Fruit fly (Drosophila melanogaster) whole organism, embryonic: Measurements from ENCODE around the gene CG32052.

Experiments used
- Antp ChIP-seq: fragments of 200-800 bp; sonication (Bioruptor generic); optimal IDR thresholded peaks from 3 replicates; lab custom pipeline; 2016; ENCODE audit warnings: missing biosample characterization, missing genetic modification characterization
- BEAF-32 ChIP-seq: fragments of 200-800 bp; sonication (Bioruptor generic); optimal IDR thresholded peaks from 3 replicates; lab custom pipeline; 2017; ENCODE audit warnings: missing biosample characterization, missing genetic modification characterization, mild to moderate bottlenecking, moderate library complexity, missing genetic modification reagents
- Bdp1 ChIP-seq: fragments of 200-800 bp; sonication (Bioruptor generic); optimal IDR thresholded peaks from 3 replicates; lab custom pipeline; 2016; ENCODE audit warnings: missing biosample characterization, missing genetic modification characterization
- C15 ChIP-seq: fragments of 200-800 bp; sonication (Bioruptor generic); IDR thresholded peaks from 3 replicates; pipeline ENCODE4 v1.3.6; 2022; ENCODE audit warnings: missing biosample characterization, missing genetic modification characterization
- CG11247 ChIP-seq: fragments of 200-800 bp; sonication (Bioruptor generic); IDR thresholded peaks from 2 replicates; pipeline ENCODE4 v1.3.6; 2022; ENCODE audit warnings: missing biosample characterization, missing genetic modification characterization
- CG13287 ChIP-seq: fragments of 200-800 bp; sonication (Bioruptor generic); IDR thresholded peaks from 2 replicates; pipeline ENCODE4 v1.3.6; 2022; ENCODE audit warnings: missing biosample characterization, missing genetic modification characterization; ENCODE audit not compliant: partially characterized antibody
- CG13894 ChIP-seq: fragments of 200-800 bp; sonication (Bioruptor generic); optimal IDR thresholded peaks from 3 replicates; lab custom pipeline; 2018; ENCODE audit warnings: missing biosample characterization, mild to moderate bottlenecking, missing genetic modification characterization, moderate library complexity
- CG14014 ChIP-seq: fragments of 200-800 bp; sonication (Bioruptor generic); IDR thresholded peaks from 2 replicates; pipeline ENCODE4 v1.3.6; 2022; ENCODE audit warnings: missing biosample characterization, missing genetic modification characterization
- CG15011 ChIP-seq: fragments of 200-800 bp; sonication (Bioruptor generic); optimal IDR thresholded peaks from 3 replicates; lab custom pipeline; 2018; ENCODE audit warnings: missing biosample characterization, mild to moderate bottlenecking, missing genetic modification characterization
- CG16779 ChIP-seq: fragments of 200-800 bp; sonication (Bioruptor generic); IDR thresholded peaks from 2 replicates; pipeline ENCODE4 v1.3.6; 2022; ENCODE audit warnings: missing biosample characterization, missing genetic modification characterization
- CG17612 ChIP-seq: fragments of 200-800 bp; sonication (Bioruptor generic); IDR thresholded peaks from 2 replicates; pipeline ENCODE4 v1.3.6; 2022; ENCODE audit warnings: missing biosample characterization, missing genetic modification characterization
- CG17802 ChIP-seq: fragments of 200-800 bp; sonication (Bioruptor generic); optimal IDR thresholded peaks from 2 replicates; lab custom pipeline; 2018; ENCODE audit warnings: missing biosample characterization, mild to moderate bottlenecking, missing genetic modification characterization, moderate library complexity
- CG34422 ChIP-seq: fragments of 200-800 bp; sonication (Bioruptor generic); IDR thresholded peaks from 3 replicates; pipeline ENCODE4 v1.3.6; 2022; ENCODE audit warnings: missing biosample characterization, missing genetic modification characterization
- CG3995 ChIP-seq: fragments of 200-800 bp; sonication (Bioruptor generic); optimal IDR thresholded peaks from 3 replicates; lab custom pipeline; 2016; ENCODE audit warnings: missing biosample characterization, missing genetic modification characterization
- CG4404 ChIP-seq: fragments of 200-800 bp; sonication (Bioruptor generic); IDR thresholded peaks from 2 replicates; pipeline ENCODE4 v1.3.6; 2022; ENCODE audit warnings: missing biosample characterization, missing genetic modification characterization
- CG4707 ChIP-seq: fragments of 200-800 bp; sonication (Bioruptor generic); optimal IDR thresholded peaks from 2 replicates; lab custom pipeline; 2018; ENCODE audit warnings: missing biosample characterization, mild to moderate bottlenecking, missing genetic modification characterization, moderate library complexity
- CG5180 ChIP-seq: fragments of 200-800 bp; sonication (Bioruptor generic); optimal IDR thresholded peaks from 3 replicates; lab custom pipeline; 2017; ENCODE audit warnings: missing biosample characterization, missing genetic modification characterization, mild to moderate bottlenecking, moderate library complexity, missing genetic modification reagents
- CG7357 ChIP-seq: fragments of 200-800 bp; sonication (Bioruptor generic); IDR thresholded peaks from 3 replicates; pipeline ENCODE4 v1.3.6; 2022; ENCODE audit warnings: missing biosample characterization, missing genetic modification characterization
- CG7786 ChIP-seq: fragments of 200-800 bp; sonication (Bioruptor generic); optimal IDR thresholded peaks from 2 replicates; lab custom pipeline; 2016; ENCODE audit warnings: missing biosample characterization, missing genetic modification characterization
- CG7987 ChIP-seq: fragments of 200-800 bp; sonication (Bioruptor generic); optimal IDR thresholded peaks from 2 replicates; lab custom pipeline; 2018; ENCODE audit warnings: missing biosample characterization, mild to moderate bottlenecking, missing genetic modification characterization, moderate library complexity
- CG8924 ChIP-seq: fragments of 200-800 bp; optimal IDR thresholded peaks from 3 replicates; lab custom pipeline; 2019; ENCODE audit warnings: missing biosample characterization, mild to moderate bottlenecking, missing genetic modification characterization, moderate library complexity
- CG9727 ChIP-seq: fragments of 200-800 bp; sonication (Bioruptor generic); optimal IDR thresholded peaks from 3 replicates; lab custom pipeline; 2017; ENCODE audit warnings: missing biosample characterization, mild to moderate bottlenecking, missing genetic modification characterization
- CrebB ChIP-seq: fragments of 200-800 bp; sonication (Bioruptor generic); optimal IDR thresholded peaks from 3 replicates; lab custom pipeline; 2018; ENCODE audit warnings: missing biosample characterization, mild to moderate bottlenecking, missing genetic modification characterization
- Dek ChIP-seq: fragments of 200-800 bp; sonication (Bioruptor generic); optimal IDR thresholded peaks from 3 replicates; lab custom pipeline; 2019; ENCODE audit warnings: missing biosample characterization, mild to moderate bottlenecking, missing genetic modification characterization, moderate library complexity
- Doc2 ChIP-seq: fragments of 200-800 bp; sonication (Bioruptor generic); IDR thresholded peaks from 2 replicates; pipeline ENCODE4 v1.3.6; 2022; ENCODE audit warnings: missing biosample characterization, missing genetic modification characterization
- Drgx ChIP-seq: fragments of 200-800 bp; sonication (Bioruptor generic); IDR thresholded peaks from 2 replicates; pipeline ENCODE4 v1.3.6; 2022; ENCODE audit warnings: missing biosample characterization, missing genetic modification characterization
- E2f2 ChIP-seq: fragments of 200-800 bp; sonication (Bioruptor generic); IDR thresholded peaks from 2 replicates; pipeline ENCODE4 v1.3.6; 2022; ENCODE audit warnings: missing biosample characterization, missing genetic modification characterization
- Fer3 ChIP-seq: fragments of 200-800 bp; sonication (Bioruptor generic); optimal IDR thresholded peaks from 2 replicates; lab custom pipeline; 2018; ENCODE audit warnings: missing biosample characterization, mild to moderate bottlenecking, missing genetic modification characterization, moderate library complexity
- HLH54F ChIP-seq: fragments of 200-800 bp; sonication (Bioruptor generic); optimal IDR thresholded peaks from 3 replicates; lab custom pipeline; 2016; ENCODE audit warnings: missing biosample characterization, missing genetic modification characterization
- Rx ChIP-seq: fragments of 200-800 bp; sonication (Bioruptor generic); IDR thresholded peaks from 2 replicates; pipeline ENCODE4 v1.3.6; 2022; ENCODE audit warnings: missing biosample characterization, missing genetic modification characterization
- Six4 ChIP-seq: fragments of 200-800 bp; sonication (Bioruptor generic); optimal IDR thresholded peaks from 2 replicates; lab custom pipeline; 2016; ENCODE audit warnings: missing biosample characterization, missing genetic modification characterization
- Spps ChIP-seq: fragments of 200-800 bp; sonication (Bioruptor generic); optimal IDR thresholded peaks from 2 replicates; lab custom pipeline; 2018; ENCODE audit warnings: missing biosample characterization, mild to moderate bottlenecking, missing genetic modification characterization
- abd-A ChIP-seq: fragments of 200-800 bp; sonication (Bioruptor generic); optimal IDR thresholded peaks from 3 replicates; lab custom pipeline; 2019; ENCODE audit warnings: missing biosample characterization, mild to moderate bottlenecking, missing genetic modification characterization, moderate library complexity
- chinmo ChIP-seq: fragments of 200-800 bp; sonication (Bioruptor generic); IDR thresholded peaks from 4 replicates; pipeline ENCODE4 v1.3.6; 2022; ENCODE audit warnings: missing biosample characterization, missing genetic modification characterization; ENCODE audit not compliant: partially characterized antibody
- ci ChIP-seq: fragments of 200-800 bp; sonication (Bioruptor generic); IDR thresholded peaks from 3 replicates; pipeline ENCODE4 v1.3.6; 2022; ENCODE audit warnings: missing biosample characterization, missing genetic modification characterization
- dati ChIP-seq: fragments of 200-800 bp; sonication (Bioruptor generic); IDR thresholded peaks from 2 replicates; pipeline ENCODE4 v1.3.6; 2022; ENCODE audit warnings: missing biosample characterization, missing genetic modification characterization
- emc ChIP-seq: fragments of 200-800 bp; sonication (Bioruptor generic); optimal IDR thresholded peaks from 2 replicates; lab custom pipeline; 2016; ENCODE audit warnings: missing biosample characterization, missing genetic modification characterization
- ems ChIP-seq: fragments of 200-800 bp; sonication (Bioruptor generic); optimal IDR thresholded peaks from 3 replicates; lab custom pipeline; 2016; ENCODE audit warnings: missing biosample characterization, missing genetic modification characterization
- gfzf ChIP-seq: fragments of 200-800 bp; sonication (Bioruptor generic); optimal IDR thresholded peaks from 2 replicates; lab custom pipeline; 2016; ENCODE audit warnings: missing biosample characterization, mild to moderate bottlenecking, missing genetic modification characterization, moderate library complexity
- gsb ChIP-seq: fragments of 200-800 bp; sonication (Bioruptor generic); IDR thresholded peaks from 2 replicates; pipeline ENCODE4 v1.3.6; 2022; ENCODE audit warnings: missing biosample characterization, missing genetic modification characterization
- h ChIP-seq: fragments of >200 bp; optimal IDR thresholded peaks from 2 replicates; lab custom pipeline; 2017
- hb ChIP-seq: fragments of 200-800 bp; sonication (Bioruptor generic); IDR thresholded peaks from 3 replicates; pipeline ENCODE4 v1.3.6; 2022; ENCODE audit warnings: missing biosample characterization, missing genetic modification characterization; ENCODE audit not compliant: partially characterized antibody
- luna ChIP-seq: fragments of 200-800 bp; sonication (Bioruptor generic); optimal IDR thresholded peaks from 2 replicates; lab custom pipeline; 2016; ENCODE audit warnings: missing biosample characterization, missing genetic modification characterization
- mirr ChIP-seq: fragments of 200-800 bp; sonication (Bioruptor generic); optimal IDR thresholded peaks from 3 replicates; lab custom pipeline; 2018; ENCODE audit warnings: missing biosample characterization, mild to moderate bottlenecking, missing genetic modification characterization
- pzg ChIP-seq: fragments of 200-800 bp; sonication (Bioruptor generic); optimal IDR thresholded peaks from 3 replicates; lab custom pipeline; 2018; ENCODE audit warnings: missing biosample characterization, mild to moderate bottlenecking, missing genetic modification characterization, moderate library complexity
- sim ChIP-seq: fragments of 200-800 bp; sonication (Bioruptor generic); IDR thresholded peaks from 2 replicates; pipeline ENCODE4 v1.3.6; 2022; ENCODE audit warnings: missing biosample characterization, missing genetic modification characterization
- sug ChIP-seq: fragments of 200-800 bp; optimal IDR thresholded peaks from 2 replicates; lab custom pipeline; 2019; ENCODE audit warnings: missing biosample characterization, mild to moderate bottlenecking, missing genetic modification characterization, moderate library complexity
- tap ChIP-seq: fragments of 200-800 bp; optimal IDR thresholded peaks from 3 replicates; lab custom pipeline; 2019; ENCODE audit warnings: missing biosample characterization, mild to moderate bottlenecking, missing genetic modification characterization, moderate library complexity
- usp ChIP-seq: fragments of >200 bp; optimal IDR thresholded peaks from 2 replicates; lab custom pipeline; 2017; ENCODE audit warnings: missing biosample characterization, missing genetic modification characterization
- zfh1 ChIP-seq: fragments of 200-800 bp; sonication (Bioruptor generic); IDR thresholded peaks from 3 replicates; pipeline ENCODE4 v1.3.6; 2022; ENCODE audit warnings: missing biosample characterization, missing genetic modification characterization

Gene CG32052

DNA sequence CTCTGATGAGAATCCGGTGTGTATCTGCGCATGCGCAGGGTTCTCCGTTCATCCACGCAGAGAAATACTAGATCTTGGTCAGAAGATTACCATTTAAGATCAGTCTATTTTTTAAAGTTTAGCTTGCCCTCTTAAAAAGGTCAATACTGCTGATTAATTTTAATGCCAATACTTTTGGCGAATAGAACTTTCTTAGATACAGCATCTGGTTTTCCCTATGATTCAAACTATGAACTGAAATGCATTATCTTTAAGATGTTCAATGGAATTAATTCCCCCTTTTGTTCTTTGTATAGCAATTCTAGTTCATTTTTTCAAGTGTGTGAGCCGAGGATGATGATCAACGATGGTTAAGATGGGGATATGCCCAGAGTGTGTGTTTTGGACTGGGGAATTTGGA, 44.5 kb upstream of the CG32052 start (continued):
- TF ChIP-seq zfh1 (no peak), Bdp1 (GFP tag; lab: Kevin White, UChicago) (no peak), gfzf (GFP tag; lab: Kevin White, UChicago) (no peak), usp (no peak), Drgx (no peak)
- TF ChIP-seq, all 482 proteins: peak for 25

- TF ChIP-seq CG13894 (peak; percentile 53), pzg (GFP tag; lab: Kevin White, UChicago) (no peak), CG34422 (GFP tag; lab: Robert Waterston, UW) (peak; percentile 90), sim (peak; percentile 78; the same call in 1 of the 2 replicates), Dek (peak; percentile 75), sug (tag; lab: Kevin White, UChicago) (peak; percentile 55), CG3995 (peak; percentile 48), CG17612 (GFP tag; lab: Robert Waterston, UW) (peak; percentile 72), Rx (peak; percentile 77), C15 (peak; percentile 68; the same call in 1 of the 3 replicates), HLH54F (GFP tag; lab: Kevin White, UChicago) (peak; percentile 36), Doc2 (peak; percentile 11; the same call in 1 of the 2 replicates), CG11247 (GFP tag; lab: Robert Waterston, UW) (peak; percentile 77), tap (tag; lab: Kevin White, UChicago) (peak; percentile 91), CG17802 (tag; lab: Kevin White, UChicago) (peak; percentile 70), Antp (GFP tag; lab: Kevin White, UChicago) (peak; percentile 80), ci (GFP tag; lab: Robert Waterston, UW) (peak; percentile 74), emc (GFP tag; lab: Kevin White, UChicago) (peak; percentile 40), CG7357 (GFP tag; lab: Robert Waterston, UW) (peak; percentile 81), abd-A (tag; lab: Kevin White, UChicago) (peak; percentile 29), h (lab: Kevin White, UChicago) (no peak), CG8924 (peak; percentile 93), chinmo (GFP tag; lab: Robert Waterston, UW) (no peak), mirr (GFP tag; lab: Kevin White, UChicago) (no peak), dati (GFP tag; lab: Robert Waterston, UW) (no peak), CG7786 (GFP tag; lab: Kevin White, UChicago) (peak; percentile 41), Six4 (GFP tag; lab: Kevin White, UChicago) (peak; percentile 78), BEAF-32 (no peak), CG4707 (GFP tag; lab: Kevin White, UChicago) (peak; percentile 93), ems (GFP tag; lab: Kevin White, UChicago) (peak; percentile 95), hb (no peak), CG16779 (GFP tag; lab: Robert Waterston, UW) (0 out of 2 replicates have a peak, but pooled peaks have one; percentile 42), CG13287 (GFP tag; lab: Robert Waterston, UW) (no peak), CG15011 (GFP tag; lab: Kevin White, UChicago) (peak; percentile 66), E2f2 (peak; percentile 68), Fer3 (tag; lab: Kevin White, UChicago) (peak; percentile 83), gsb (GFP tag; lab: Robert Waterston, UW) (peak; percentile 76), Bdp1 (GFP tag; lab: Kevin White, UChicago) (peak; percentile 5), CG4404 (peak; percentile 69), CG9727 (GFP tag; lab: Kevin White, UChicago) (peak; percentile 81), luna (no peak), CG7987 (GFP tag; lab: Kevin White, UChicago) (peak; percentile 63), Spps (tag; lab: Kevin White, UChicago) (peak; percentile 70), CG14014 (peak; percentile 78), CrebB (peak; percentile 34), CG5180 (peak; percentile 87)
Observed at dm6 chr3L:9744060-9744549, 42.7 kb upstream of the CG32052 start.
